Worm (Caenorhabditis elegans): Measurements from ENCODE around the gene pqn-89.

ce11 chrIV:6487047-6487446, 19.5 kb upstream of the pqn-89 start, which contains the start of gene Y73B6BL.37:
- no peak for TF ChIP-seq ama-1 (optimal IDR thresholded peaks at IDR 0.05)
- TF ChIP-seq scrt-1 (GFP tag; IDR thresholded peaks at IDR 0.05), result no peak
- no peak for TF ChIP-seq flt-1 (GFP tag; IDR thresholded peaks at IDR 0.05)
- no peak for TF ChIP-seq hmbx-1 (tag; optimal IDR thresholded peaks at IDR 0.05)
- TF ChIP-seq ceh-13 (GFP tag; optimal IDR thresholded peaks at IDR 0.05), result no peak
- TF ChIP-seq F13C5.2 (tag; optimal IDR thresholded peaks at IDR 0.05), result no peak
